Worm (Caenorhabditis elegans): Measurements from ENCODE around the gene C52E4.12.

DNA sequence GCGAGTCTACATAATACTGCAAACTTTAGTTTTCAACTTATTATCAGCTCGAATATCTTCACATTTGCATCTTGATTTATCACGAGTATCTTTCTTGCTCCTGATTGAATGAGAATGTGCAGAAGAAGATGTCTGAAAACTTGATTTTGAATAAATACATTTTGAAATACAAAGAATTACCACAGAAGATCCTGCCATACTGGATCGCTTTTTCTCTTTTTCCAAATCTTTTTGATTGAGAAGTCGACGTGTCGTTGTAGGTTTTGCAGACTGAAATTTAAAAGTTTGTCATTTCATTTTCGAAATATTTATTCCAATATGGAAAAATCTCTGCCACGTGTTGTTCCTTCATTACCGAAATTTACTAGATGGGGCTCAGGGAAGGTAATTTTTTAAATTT lies at the start of gene C52E4.12:
- TF ChIP-seq rnt-1 (tag; optimal IDR thresholded peaks at IDR 0.05) (no peak), unc-62 (GFP tag; optimal IDR thresholded peaks at IDR 0.05) (no peak), sup-37 (GFP tag; optimal IDR thresholded peaks at IDR 0.05) (no peak), C34B4.2 (tag; optimal IDR thresholded peaks at IDR 0.05) (no peak), lin-35 (GFP tag; optimal IDR thresholded peaks at IDR 0.05) (no peak), zag-1 (tag; optimal IDR thresholded peaks at IDR 0.05) (no peak), sox-4 (tag; optimal IDR thresholded peaks at IDR 0.05) (no peak)
